Worm (Caenorhabditis elegans) whole organism, mixed stage, embryonic: Measurements from ENCODE around the gene ilys-6.

Experiments used
- blmp-1 ChIP-seq: fragments of 150-350 bp; optimal IDR thresholded peaks from 2 replicates; lab custom pipeline; 2014; ENCODE audit warnings: missing biosample characterization, missing genetic modification characterization
- ceh-83 ChIP-seq: fragments of 200-800 bp; sonication (Bioruptor generic); optimal IDR thresholded peaks from 2 replicates; lab custom pipeline; 2018; ENCODE audit warnings: mild to moderate bottlenecking, missing genetic modification characterization, missing compliant biosample characterization
- ces-1 ChIP-seq: fragments of 150-350 bp; optimal IDR thresholded peaks from 2 replicates; lab custom pipeline; 2014; ENCODE audit warnings: missing biosample characterization, missing genetic modification reagents, missing genetic modification characterization
- drap-1 ChIP-seq: fragments of 200-800 bp; sonication (Bioruptor generic); optimal IDR thresholded peaks from 3 replicates; lab custom pipeline; 2018; ENCODE audit warnings: mild to moderate bottlenecking, missing genetic modification characterization, missing compliant biosample characterization
- elt-1 ChIP-seq: sonication (generic microtip); optimal IDR thresholded peaks from 2 replicates; lab custom pipeline; 2017; ENCODE audit warnings: missing genetic modification characterization, mild to moderate bottlenecking, missing compliant biosample characterization, antibody characterized with exemption, moderate library complexity, borderline replicate concordance; ENCODE audit not compliant: insufficient read depth
- lin-13 ChIP-seq: fragments of 150-350 bp; optimal IDR thresholded peaks from 2 replicates; lab custom pipeline; 2014; ENCODE audit warnings: missing biosample characterization, missing genetic modification characterization
- mls-2 ChIP-seq: sonication (generic microtip); optimal IDR thresholded peaks from 2 replicates; lab custom pipeline; 2016; ENCODE audit warnings: mild to moderate bottlenecking, missing genetic modification characterization, moderate library complexity, missing compliant biosample characterization
- nhr-28 ChIP-seq: fragments of 150-350 bp; optimal IDR thresholded peaks from 2 replicates; lab custom pipeline; 2014; ENCODE audit warnings: missing biosample characterization, missing genetic modification characterization
- nhr-76 ChIP-seq: sonication (generic microtip); optimal IDR thresholded peaks from 2 replicates; lab custom pipeline; 2017; ENCODE audit warnings: missing biosample characterization, missing genetic modification characterization
- unc-39 ChIP-seq: fragments of 150-350 bp; optimal IDR thresholded peaks from 2 replicates; lab custom pipeline; 2014; ENCODE audit warnings: missing biosample characterization, missing genetic modification characterization
- zip-8 ChIP-seq: fragments of 150-350 bp; optimal IDR thresholded peaks from 2 replicates; lab custom pipeline; 2014; ENCODE audit warnings: missing biosample characterization, missing genetic modification characterization
- ztf-11 ChIP-seq: fragments of 150-350 bp; optimal IDR thresholded peaks from 2 replicates; lab custom pipeline; 2014; ENCODE audit warnings: missing biosample characterization, missing genetic modification characterization

DNA sequence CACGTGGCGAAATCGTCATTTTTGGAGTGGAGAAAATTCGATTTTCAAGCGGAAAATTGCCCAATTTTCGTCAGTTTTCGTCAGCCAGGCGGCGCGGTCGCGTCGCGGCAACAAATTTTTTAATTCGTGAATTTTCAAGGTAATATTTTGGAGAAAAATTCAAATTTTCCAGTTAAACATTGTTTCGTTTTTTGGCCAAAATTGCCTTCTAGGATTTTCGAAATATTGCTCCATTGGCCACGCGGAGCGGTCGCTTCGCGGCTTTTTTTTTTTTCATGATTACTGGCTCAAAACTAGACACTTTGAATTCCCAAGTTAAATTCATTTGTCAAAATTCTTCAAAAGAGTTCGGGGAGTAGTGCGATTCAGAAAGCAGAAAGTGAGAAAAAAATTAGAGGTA, 15.8 kb downstream of the ilys-6 start:
- no peak for TF ChIP-seq nhr-28 (tag; lab: Kevin White, UChicago)
- TF ChIP-seq lin-13 (tag; lab: Kevin White, UChicago) = no peak
- TF ChIP-seq unc-39 (tag; lab: Kevin White, UChicago) = no peak
- no peak for TF ChIP-seq ceh-83 (GFP tag; lab: Kevin White, UChicago)
- TF ChIP-seq ztf-11 = no peak
- no peak for TF ChIP-seq elt-1 (tag; lab: Kevin White, UChicago)
- no peak for TF ChIP-seq nhr-76 (tag; lab: Kevin White, UChicago)
- TF ChIP-seq ces-1 (GFP tag; lab: Kevin White, UChicago) = no peak
- no peak for TF ChIP-seq mls-2 (tag; lab: Kevin White, UChicago)
- no peak for TF ChIP-seq drap-1
- no peak for TF ChIP-seq zip-8 (tag; lab: Kevin White, UChicago)
- TF ChIP-seq blmp-1 (tag; lab: Kevin White, UChicago) = no peak
